Worm (Caenorhabditis elegans) whole organism, L4/young adult: ENCODE results near the gene C55B6.4.

Experiments used
- W03F9.2 ChIP-seq: fragments of 150-350 bp; optimal IDR thresholded peaks from 2 replicates; lab custom pipeline; 2014; ENCODE audit warnings: missing biosample characterization, missing genetic modification characterization
- dao-5 ChIP-seq: sonication (generic microtip); optimal IDR thresholded peaks from 2 replicates; lab custom pipeline; 2016; ENCODE audit warnings: missing genotype, missing genetic modification characterization, moderate library complexity, missing compliant biosample characterization
- him-1 ChIP-seq: sonication (generic microtip); optimal IDR thresholded peaks from 2 replicates; lab custom pipeline; 2016; ENCODE audit warnings: missing genotype, missing genetic modification reagents, missing genetic modification characterization, missing compliant biosample characterization

C55B6.4 gene

DNA sequence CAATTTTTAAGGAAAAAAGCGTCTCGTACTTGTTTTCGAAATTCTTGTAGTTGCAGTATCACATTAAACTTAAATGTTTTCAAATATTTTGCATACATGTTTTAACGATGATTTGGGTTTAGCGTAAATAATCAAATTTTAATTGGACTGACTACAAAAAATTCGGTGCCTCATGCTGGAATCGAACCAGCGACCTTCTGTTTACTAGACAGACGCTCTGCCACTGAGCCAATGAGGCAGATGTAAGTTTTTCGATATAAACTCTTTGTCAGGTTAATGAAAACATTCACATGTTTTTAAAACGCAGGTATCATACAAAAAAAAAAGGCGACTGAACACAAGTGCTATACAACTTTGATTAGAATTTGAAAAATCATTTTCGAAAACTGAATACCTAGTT lies 10.7 kb downstream of the C55B6.4 start:
- TF ChIP-seq W03F9.2: no peak
- no peak for TF ChIP-seq dao-5 (tag; lab: Kevin White, UChicago)
- no peak for TF ChIP-seq him-1 (tag; lab: Kevin White, UChicago)

DNA sequence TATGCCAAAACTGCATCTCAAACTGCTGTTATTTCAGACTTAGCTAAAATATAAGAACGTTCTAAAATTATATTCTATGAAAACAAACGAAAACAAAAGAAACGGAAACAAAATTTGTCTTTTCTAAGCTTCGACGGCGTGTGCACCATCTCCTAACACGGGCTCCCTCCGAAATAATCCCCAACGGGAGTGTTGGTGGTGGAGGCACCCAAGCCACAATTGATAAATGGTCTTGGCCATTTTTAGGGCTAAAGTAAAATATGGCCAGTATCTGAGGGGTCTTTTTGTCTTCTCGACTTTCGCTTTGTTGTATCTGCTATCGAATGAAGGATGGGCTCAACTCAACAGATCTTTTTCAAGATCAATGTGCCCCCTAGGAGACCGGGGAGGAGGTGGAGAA lies 12.1 kb downstream of the C55B6.4 start:
- TF ChIP-seq W03F9.2: no peak
- TF ChIP-seq him-1 (tag; lab: Kevin White, UChicago): no peak
- TF ChIP-seq dao-5 (tag; lab: Kevin White, UChicago): no peak

DNA sequence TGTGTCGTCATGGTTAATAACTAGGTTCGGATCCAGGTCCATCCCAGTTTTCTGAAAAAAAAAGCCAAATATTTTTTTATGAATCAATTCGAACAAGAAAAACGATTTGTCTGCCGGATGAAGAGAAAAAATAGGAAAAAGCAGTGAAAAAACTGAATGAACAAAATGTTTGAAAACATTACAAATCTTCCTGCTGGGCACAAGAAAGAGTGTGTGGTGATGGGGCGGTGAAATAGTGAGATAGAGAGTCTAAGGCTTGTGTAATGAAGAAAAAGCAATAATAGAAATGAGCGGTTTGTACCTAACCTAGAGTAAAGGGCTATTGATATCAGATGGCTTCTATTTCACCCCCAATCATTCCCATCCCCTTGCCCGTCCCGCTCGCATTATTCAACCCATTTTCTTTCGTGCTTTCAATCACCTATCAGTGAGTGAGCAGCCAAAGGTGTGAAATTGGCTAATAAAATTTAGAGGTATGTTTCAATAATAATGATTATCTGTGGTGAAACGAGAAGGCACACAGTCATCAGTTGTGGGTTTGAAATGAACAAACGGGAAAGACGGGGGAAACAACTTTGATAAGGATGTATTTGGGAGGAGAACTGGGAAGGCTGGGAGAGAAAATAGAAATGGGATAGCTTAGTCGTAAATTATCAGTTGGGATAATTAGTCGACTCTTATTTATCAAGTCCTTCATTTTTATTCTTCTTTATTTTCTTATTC lies 16.8 kb downstream of the C55B6.4 start, which contains the start of gene bar-1:
Gene bar-1 (minus strand): TSS at position 51 of the 723 bp plus-strand sequence.
- no peak for TF ChIP-seq W03F9.2
- TF ChIP-seq dao-5 (tag; lab: Kevin White, UChicago): no peak
- no peak for TF ChIP-seq him-1 (tag; lab: Kevin White, UChicago)

DNA sequence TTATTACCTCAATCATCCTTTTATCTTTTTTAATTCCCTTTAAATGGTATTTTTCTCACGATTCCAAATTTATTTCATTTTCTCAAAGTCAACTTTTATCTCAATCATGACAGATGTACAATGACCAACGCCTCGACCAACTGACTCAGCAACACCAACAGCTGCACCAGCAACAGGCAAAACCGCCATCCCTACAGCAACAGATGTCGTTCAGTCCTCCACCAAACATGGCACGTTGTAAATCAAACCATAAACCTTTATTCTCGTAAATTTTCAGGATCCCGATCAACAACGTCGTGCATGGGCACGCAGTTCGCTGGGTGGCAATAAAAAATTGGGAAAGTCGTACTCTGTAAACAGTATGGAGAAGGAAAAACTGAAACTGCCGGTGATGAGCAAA lies 24.7 kb downstream of the C55B6.4 start:
- TF ChIP-seq W03F9.2 (no peak), him-1 (tag; lab: Kevin White, UChicago) (no peak)

DNA sequence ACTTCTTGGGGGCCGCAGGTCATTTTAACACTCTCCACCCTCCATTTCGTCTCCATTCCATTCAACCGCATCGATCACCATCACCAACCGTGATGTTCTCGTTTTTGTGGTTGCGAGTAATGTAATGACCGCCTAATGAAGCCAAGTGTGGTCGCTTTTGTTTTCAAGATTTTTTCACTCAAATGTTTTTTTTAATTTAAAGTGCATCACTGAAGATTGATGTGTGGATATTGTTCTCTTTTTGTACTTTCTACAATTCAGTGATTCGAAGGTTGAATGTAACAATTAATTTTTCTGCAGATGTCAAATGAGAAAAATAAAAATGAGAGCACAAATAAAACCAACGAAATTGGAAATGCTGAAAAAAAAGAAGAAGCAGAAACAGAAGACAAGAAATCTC lies 28.8 kb downstream of the C55B6.4 start, which contains the start of gene pgp-10:
Gene pgp-10 (plus strand): TSS at position 301 of the 400 bp plus-strand sequence.
- TF ChIP-seq W03F9.2: no peak
- no peak for TF ChIP-seq dao-5 (tag; lab: Kevin White, UChicago)
- no peak for TF ChIP-seq him-1 (tag; lab: Kevin White, UChicago)

DNA sequence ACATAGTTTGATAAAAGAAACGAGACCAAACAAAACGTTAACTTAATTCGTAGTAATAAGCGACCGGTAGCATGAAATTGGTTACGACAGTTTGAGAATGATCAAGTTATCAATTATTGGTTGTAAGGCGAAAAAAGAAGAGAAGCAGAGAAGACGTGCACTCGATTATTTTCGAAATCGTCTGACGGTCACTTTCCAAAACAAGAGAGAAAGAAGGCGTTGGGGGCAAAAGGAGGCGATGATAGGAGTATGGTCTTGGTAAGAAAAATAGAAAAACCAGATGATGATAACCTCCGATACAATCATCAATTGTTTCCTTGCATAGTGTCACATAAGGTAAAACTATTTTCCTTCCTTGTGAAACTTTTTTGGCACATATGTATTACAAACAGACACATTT lies 30.0 kb downstream of the C55B6.4 start:
- TF ChIP-seq dao-5 (tag; lab: Kevin White, UChicago) (no peak), W03F9.2 (no peak), him-1 (tag; lab: Kevin White, UChicago) (no peak)

DNA sequence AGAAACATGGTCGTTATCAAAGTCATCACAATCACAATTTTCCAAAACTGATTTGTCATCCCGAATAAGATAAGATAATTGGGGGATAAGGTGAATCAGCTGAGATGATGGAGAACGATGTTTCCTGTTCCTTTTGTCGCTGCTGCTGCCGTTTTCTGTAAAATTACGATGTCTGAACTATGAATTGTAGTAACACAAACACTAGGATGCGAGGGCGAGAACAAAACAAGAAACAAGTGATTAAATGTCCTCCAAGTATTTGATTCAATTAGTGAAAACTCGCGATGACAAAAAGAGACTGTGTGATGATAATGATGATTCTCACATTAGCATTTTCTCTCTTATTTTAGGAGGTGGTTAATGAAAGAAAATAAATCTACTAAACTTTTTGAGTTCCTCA lies 31.6 kb downstream of the C55B6.4 start, which contains the start of gene C54D1.7:
Gene C54D1.7 (minus strand): TSS at position 157 of the 400 bp plus-strand sequence.
- TF ChIP-seq W03F9.2 (no peak), dao-5 (tag; lab: Kevin White, UChicago) (no peak), him-1 (tag; lab: Kevin White, UChicago) (no peak)

DNA sequence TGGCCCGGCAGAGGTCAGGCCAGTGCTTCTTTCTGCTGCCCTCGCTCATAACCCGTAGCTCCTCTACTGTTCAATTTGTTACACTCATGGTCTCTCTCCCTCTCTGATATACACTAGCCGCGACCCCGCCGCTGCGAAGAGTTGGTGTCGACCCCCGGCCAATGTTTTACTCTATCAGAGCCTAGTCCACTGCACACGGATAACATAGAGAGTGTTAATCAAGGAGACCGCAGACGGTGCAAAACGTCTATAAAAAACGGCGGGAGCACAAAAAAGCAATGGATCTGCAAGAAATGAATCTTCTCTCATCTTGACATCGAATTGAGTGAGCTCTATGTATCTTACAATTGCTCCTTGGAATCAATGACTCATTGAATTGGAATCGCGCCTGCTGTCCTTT lies 34.0 kb downstream of the C55B6.4 start:
- TF ChIP-seq dao-5 (tag; lab: Kevin White, UChicago): no peak

DNA sequence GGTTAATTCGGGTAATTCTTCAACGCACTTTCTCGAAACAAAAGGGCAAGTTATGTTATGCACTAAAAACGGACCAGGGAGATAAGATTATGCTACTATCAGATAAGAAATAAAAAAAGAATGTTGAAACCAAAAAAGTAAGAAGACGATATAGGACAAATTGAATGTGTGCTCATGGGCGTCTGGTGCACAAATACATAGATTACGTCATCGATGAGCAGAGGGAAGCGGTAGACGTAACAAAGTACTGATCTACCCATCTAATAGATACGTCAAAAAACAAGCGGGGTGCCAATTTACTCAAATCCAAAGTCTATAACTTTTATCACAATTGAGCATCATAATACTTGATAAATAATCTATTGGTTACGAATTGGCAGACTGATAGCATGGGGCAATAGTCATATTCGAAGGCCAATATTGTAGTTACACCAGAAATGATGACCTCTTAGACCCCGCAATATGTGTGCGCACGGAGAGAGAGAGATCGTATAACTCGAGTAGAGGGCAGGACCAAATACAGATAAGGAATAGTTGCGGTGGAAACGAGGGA lies 35.5 kb downstream of the C55B6.4 start:
- TF ChIP-seq him-1 (tag; lab: Kevin White, UChicago): no peak
- TF ChIP-seq dao-5 (tag; lab: Kevin White, UChicago): no peak
- no peak for TF ChIP-seq W03F9.2

DNA sequence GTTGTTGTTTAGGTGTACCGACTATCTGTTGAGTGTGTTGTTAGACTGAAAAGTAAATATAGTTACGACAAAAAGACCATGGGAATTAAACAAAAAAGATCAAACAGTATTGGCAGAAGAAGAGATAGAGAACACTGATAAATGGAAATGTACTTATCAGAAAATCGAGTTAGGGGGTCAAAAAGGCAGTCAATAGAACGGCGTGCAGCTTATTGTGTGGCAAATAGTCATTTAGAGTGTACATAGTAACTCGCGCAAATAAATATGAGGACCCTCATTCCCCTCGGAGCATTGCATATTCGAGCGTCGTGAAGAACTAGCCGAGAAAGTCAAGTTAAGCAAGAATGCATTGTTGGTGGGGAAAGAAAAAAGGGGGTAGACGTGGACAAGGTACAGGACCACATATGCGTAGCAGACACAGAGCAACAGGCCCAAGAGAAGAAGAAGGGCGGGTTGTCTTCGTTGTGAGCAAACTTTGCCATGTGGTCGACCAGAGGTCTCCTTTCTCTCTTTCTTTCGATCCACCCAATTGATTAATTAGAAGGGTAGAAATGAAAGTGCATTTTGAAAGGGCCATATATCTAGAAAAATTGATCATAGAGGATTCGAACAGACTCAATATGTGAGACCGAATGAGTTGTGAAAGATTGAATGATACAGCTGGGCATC lies 36.2 kb downstream of the C55B6.4 start, which contains the start of gene lam-2:
Gene lam-2 (minus strand): TSS at position 51 of the 669 bp plus-strand sequence.
- TF ChIP-seq W03F9.2 (no peak), him-1 (tag; lab: Kevin White, UChicago) (no peak), dao-5 (tag; lab: Kevin White, UChicago) (no peak)

DNA sequence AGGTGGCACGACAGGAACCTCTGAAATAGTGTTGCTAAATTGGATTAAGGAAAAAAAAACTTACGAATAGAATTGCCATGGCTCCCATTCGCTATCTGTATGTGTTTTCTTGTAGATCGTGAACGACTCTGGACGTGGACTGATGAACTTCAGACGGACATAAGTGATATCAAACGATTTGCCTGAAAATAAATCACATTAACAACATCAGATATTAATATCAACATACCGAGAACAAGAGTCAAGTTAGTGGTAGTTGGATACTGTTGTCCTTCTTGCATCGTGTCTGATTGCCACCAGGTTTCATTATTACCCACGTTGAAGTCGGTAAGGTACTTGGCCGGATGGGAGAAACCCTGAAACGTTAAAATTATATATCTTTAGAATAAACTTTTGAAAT lies 37.8 kb downstream of the C55B6.4 start:
- no peak for TF ChIP-seq him-1 (tag; lab: Kevin White, UChicago)
- no peak for TF ChIP-seq dao-5 (tag; lab: Kevin White, UChicago)
- TF ChIP-seq W03F9.2: no peak

DNA sequence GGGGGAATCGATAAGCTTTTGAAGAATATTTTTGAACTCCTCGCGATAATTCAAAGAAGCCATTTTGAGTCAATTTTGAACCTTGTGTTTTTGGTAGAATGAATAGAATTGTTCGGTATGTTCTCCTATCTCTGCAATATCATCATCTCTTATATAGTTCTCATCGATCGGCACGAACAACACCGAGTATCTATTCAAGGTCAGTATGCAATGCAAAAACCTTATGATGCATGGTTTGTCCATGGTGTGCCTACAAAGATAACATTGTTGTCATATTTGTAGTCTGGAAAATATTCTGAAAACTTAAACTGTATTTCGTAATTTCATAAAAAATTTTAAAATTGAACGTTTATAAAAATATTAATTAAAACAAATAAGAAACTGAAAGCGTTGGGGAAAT lies 44.0 kb downstream of the C55B6.4 start, which contains the start of gene alh-10:
Gene alh-10 (minus strand): TSS at position 127 of the 400 bp plus-strand sequence.
- TF ChIP-seq dao-5 (tag; lab: Kevin White, UChicago) (no peak), him-1 (tag; lab: Kevin White, UChicago) (no peak), W03F9.2 (no peak)

DNA sequence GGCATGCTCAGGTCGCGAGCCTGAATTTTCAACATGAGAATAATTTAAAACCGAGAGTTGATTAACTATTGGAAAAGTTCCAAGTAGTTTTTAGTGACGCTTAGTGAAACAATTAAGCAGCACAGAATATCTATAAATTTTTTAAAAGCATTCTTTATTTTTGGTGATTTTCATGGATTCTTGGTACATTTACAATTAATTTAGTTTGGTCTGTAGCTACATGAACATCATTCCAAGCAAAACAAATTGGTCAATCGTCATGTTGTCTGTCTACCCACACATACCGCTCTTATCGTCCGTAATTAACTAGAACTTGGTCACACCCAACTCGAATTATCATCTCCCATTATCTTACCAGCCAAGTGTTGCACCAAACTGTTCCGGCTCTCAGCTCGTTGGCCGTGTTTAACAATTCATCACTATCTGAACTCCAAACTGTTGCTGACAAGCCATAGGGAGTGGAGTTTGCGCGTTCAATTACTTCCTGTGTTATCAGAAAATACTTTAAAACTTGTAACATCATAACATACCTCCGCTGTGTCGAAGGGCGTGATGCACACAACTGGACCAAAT lies 46.7 kb downstream of the C55B6.4 start:
- TF ChIP-seq him-1 (tag; lab: Kevin White, UChicago): no peak
- TF ChIP-seq dao-5 (tag; lab: Kevin White, UChicago): no peak
- TF ChIP-seq W03F9.2: no peak

DNA sequence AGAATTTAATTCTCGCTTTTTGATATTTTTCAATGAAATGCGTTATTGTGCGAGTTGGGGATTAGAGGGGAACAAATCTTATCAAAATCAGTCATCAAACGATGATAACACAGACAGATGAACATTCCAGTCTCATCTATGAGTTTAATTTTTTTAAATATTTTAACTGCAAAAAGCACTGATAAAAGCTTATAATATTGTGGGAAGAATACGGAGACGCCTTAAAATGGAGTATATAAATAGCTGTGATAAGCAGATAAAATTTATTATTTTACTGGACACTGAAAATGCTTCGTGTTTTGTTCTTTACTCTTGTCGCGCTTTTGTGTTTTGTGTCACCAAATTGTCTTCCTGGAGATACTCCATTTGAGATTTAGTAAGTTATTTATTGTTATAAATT lies 47.9 kb downstream of the C55B6.4 start, which contains the start of gene clec-86:
Gene clec-86 (plus strand): TSS at position 262 of the 400 bp plus-strand sequence.
- TF ChIP-seq him-1 (tag; lab: Kevin White, UChicago) (no peak), W03F9.2 (no peak), dao-5 (tag; lab: Kevin White, UChicago) (no peak)
